Worm (Caenorhabditis elegans) whole organism, late embryonic: ENCODE data around the gene T19D12.2.

Source experiments
- F13H6.1 ChIP-seq: sonication (generic microtip); optimal IDR thresholded peaks from 2 replicates; lab custom pipeline; 2016; ENCODE audit warnings: missing genetic modification characterization, missing compliant biosample characterization
- K02D7.2 ChIP-seq: sonication (generic microtip); optimal IDR thresholded peaks from 2 replicates; lab custom pipeline; 2017; ENCODE audit warnings: mild to moderate bottlenecking, missing genetic modification characterization, missing compliant biosample characterization
- T23F11.4 ChIP-seq: fragments of 200-800 bp; sonication (Bioruptor generic); optimal IDR thresholded peaks from 2 replicates; lab custom pipeline; 2018; ENCODE audit warnings: mild to moderate bottlenecking, missing genetic modification characterization, missing compliant biosample characterization
- Y22D7AL.16 ChIP-seq: sonication (generic microtip); optimal IDR thresholded peaks from 2 replicates; lab custom pipeline; 2016; ENCODE audit warnings: missing genetic modification characterization, missing compliant biosample characterization
- ama-1 ChIP-seq: fragments of 150-350 bp; optimal IDR thresholded peaks from 2 replicates; lab custom pipeline; 2014
- ceh-14 ChIP-seq: sonication (generic microtip); optimal IDR thresholded peaks from 2 replicates; lab custom pipeline; 2016; ENCODE audit warnings: missing genotype, missing genetic modification characterization, missing compliant biosample characterization
- ceh-2 ChIP-seq: sonication (generic microtip); optimal IDR thresholded peaks from 2 replicates; lab custom pipeline; 2016; ENCODE audit warnings: missing genotype, missing genetic modification characterization, missing compliant biosample characterization
- ceh-22 ChIP-seq: sonication (generic microtip); optimal IDR thresholded peaks from 2 replicates; lab custom pipeline; 2017; ENCODE audit warnings: missing biosample characterization, missing genetic modification characterization
- ceh-24 ChIP-seq: sonication (generic microtip); optimal IDR thresholded peaks from 2 replicates; lab custom pipeline; 2016; ENCODE audit warnings: mild to moderate bottlenecking, missing genetic modification characterization, missing compliant biosample characterization
- ceh-31 ChIP-seq: sonication (generic microtip); optimal IDR thresholded peaks from 2 replicates; lab custom pipeline; 2016; ENCODE audit warnings: missing genetic modification characterization, missing compliant biosample characterization
- ceh-48 ChIP-seq: sonication (generic microtip); optimal IDR thresholded peaks from 2 replicates; lab custom pipeline; 2016; ENCODE audit warnings: missing genetic modification characterization, inconsistent platforms, missing compliant biosample characterization
- ceh-6 ChIP-seq: fragments of 200-800 bp; sonication (Bioruptor generic); optimal IDR thresholded peaks from 2 replicates; lab custom pipeline; 2018; ENCODE audit warnings: mild to moderate bottlenecking, missing genetic modification characterization, missing compliant biosample characterization
- ceh-9 ChIP-seq: sonication (generic microtip); optimal IDR thresholded peaks from 2 replicates; lab custom pipeline; 2016; ENCODE audit warnings: mild to moderate bottlenecking, missing genetic modification characterization, inconsistent platforms, missing compliant biosample characterization
- che-1 ChIP-seq: sonication (generic microtip); optimal IDR thresholded peaks from 2 replicates; lab custom pipeline; 2016; ENCODE audit warnings: mild to moderate bottlenecking, missing genetic modification characterization, missing compliant biosample characterization
- elt-4 ChIP-seq: sonication (generic microtip); optimal IDR thresholded peaks from 2 replicates; lab custom pipeline; 2016; ENCODE audit warnings: missing genetic modification characterization, missing compliant biosample characterization
- eyg-1 ChIP-seq: sonication (generic microtip); optimal IDR thresholded peaks from 2 replicates; lab custom pipeline; 2016; ENCODE audit warnings: missing genotype, missing genetic modification characterization, missing compliant biosample characterization
- fkh-10 ChIP-seq: fragments of 150-350 bp; optimal IDR thresholded peaks from 2 replicates; lab custom pipeline; 2014; ENCODE audit warnings: missing biosample characterization, missing genetic modification reagents, missing genetic modification characterization
- fkh-6 ChIP-seq: sonication (generic microtip); optimal IDR thresholded peaks from 2 replicates; lab custom pipeline; 2016; ENCODE audit warnings: missing genetic modification characterization, missing compliant biosample characterization
- gmeb-2 ChIP-seq: sonication (generic microtip); optimal IDR thresholded peaks from 2 replicates; lab custom pipeline; 2016; ENCODE audit warnings: missing genetic modification characterization, inconsistent platforms, missing compliant biosample characterization
- hlh-15 ChIP-seq: sonication (generic microtip); optimal IDR thresholded peaks from 2 replicates; lab custom pipeline; 2016; ENCODE audit warnings: missing genetic modification characterization, missing compliant biosample characterization
- hlh-30 ChIP-seq: sonication (generic microtip); optimal IDR thresholded peaks from 2 replicates; lab custom pipeline; 2017; ENCODE audit warnings: antibody characterized with exemption, missing genetic modification characterization, missing compliant biosample characterization; ENCODE audit not compliant: insufficient read depth
- lin-11 ChIP-seq: fragments of 200-800 bp; sonication (Bioruptor generic); optimal IDR thresholded peaks from 2 replicates; lab custom pipeline; 2018; ENCODE audit warnings: mild to moderate bottlenecking, missing genetic modification characterization, missing compliant biosample characterization
- madf-2 ChIP-seq: sonication (generic microtip); optimal IDR thresholded peaks from 2 replicates; lab custom pipeline; 2017; ENCODE audit warnings: missing genetic modification characterization, missing compliant biosample characterization
- pag-3 ChIP-seq: sonication (generic microtip); optimal IDR thresholded peaks from 2 replicates; lab custom pipeline; 2016; ENCODE audit warnings: missing compliant biosample characterization, missing genetic modification characterization, borderline replicate concordance
- pat-9 ChIP-seq: fragments of 200-800 bp; sonication (Bioruptor generic); optimal IDR thresholded peaks from 2 replicates; lab custom pipeline; 2018; ENCODE audit warnings: mild to moderate bottlenecking, missing genetic modification characterization, moderate library complexity, missing compliant biosample characterization
- pax-1 ChIP-seq: fragments of 150-350 bp; optimal IDR thresholded peaks from 2 replicates; lab custom pipeline; 2014; ENCODE audit warnings: missing biosample characterization, missing genetic modification characterization
- pha-2 ChIP-seq: sonication (generic microtip); optimal IDR thresholded peaks from 2 replicates; lab custom pipeline; 2017; ENCODE audit warnings: mild to moderate bottlenecking, missing genetic modification characterization, missing compliant biosample characterization
- sdc-2 ChIP-seq: sonication (generic microtip); optimal IDR thresholded peaks from 2 replicates; lab custom pipeline; 2016; ENCODE audit warnings: missing genotype, missing genetic modification characterization, missing compliant biosample characterization
- sox-2 ChIP-seq: fragments of 200-800 bp; sonication (Bioruptor generic); IDR thresholded peaks from 2 replicates; pipeline ENCODE4 v1.3.6; 2022; ENCODE audit warnings: missing genetic modification reagents, missing genetic modification characterization, missing compliant biosample characterization
- syd-9 ChIP-seq: sonication (generic microtip); optimal IDR thresholded peaks from 2 replicates; lab custom pipeline; 2016; ENCODE audit warnings: mild to moderate bottlenecking, missing genetic modification characterization, moderate library complexity, missing compliant biosample characterization
- ttx-3 ChIP-seq: sonication (generic microtip); optimal IDR thresholded peaks from 2 replicates; lab custom pipeline; 2016; ENCODE audit warnings: missing genetic modification reagents, missing genetic modification characterization, missing compliant biosample characterization
- unc-3 ChIP-seq, 2 experiments: fragments of 200-800 bp in 1 of 2; sonication (Bioruptor generic) in 1 of 2; sonication (generic microtip) in 1 of 2; conservative IDR thresholded peaks in 1 of 2; optimal IDR thresholded peaks in 1 of 2; 2 replicates each; pipeline versions ENCODE4 v1.3.6 to Lab custom; 2016 to 2022; ENCODE audit warnings: missing compliant biosample characterization in 2 of 2, missing genetic modification characterization in 2 of 2, missing genetic modification reagents in 1 of 2
- unc-86 ChIP-seq: sonication (generic microtip); optimal IDR thresholded peaks from 2 replicates; lab custom pipeline; 2016; ENCODE audit warnings: missing genetic modification characterization, missing compliant biosample characterization

The T19D12.2 gene

ce11 chrII:6665908-6666307 lies 4.8 kb downstream of the T19D12.2 start (continued):
- TF ChIP-seq unc-3 (GFP tag; conservative IDR thresholded peaks at IDR 0.05; lab: Robert Waterston, UW) (no peak), unc-3 (tag; optimal IDR thresholded peaks at IDR 0.05; lab: Kevin White, UChicago) (no peak), K02D7.2 (tag; lab: Kevin White, UChicago) (no peak)

- no peak for TF ChIP-seq gmeb-2 (tag; lab: Kevin White, UChicago)
These were observed 5.5 kb downstream of the T19D12.2 start, which contains the start of gene T19D12.1 for ce11 chrII:6666598-6666997. Gene T19D12.1 (plus strand): TSS chrII:6666898.

ce11 chrII:6667534-6667933 lies 6.4 kb downstream of the T19D12.2 start:
- TF ChIP-seq che-1 (no peak), ttx-3 (tag; lab: Kevin White, UChicago) (no peak), ceh-9 (tag; lab: Kevin White, UChicago) (no peak), F13H6.1 (tag; lab: Kevin White, UChicago) (no peak), elt-4 (tag; lab: Kevin White, UChicago) (no peak), fkh-10 (GFP tag; lab: Kevin White, UChicago) (no peak), syd-9 (tag; lab: Kevin White, UChicago) (no peak)

ce11 chrII:6668496-6668895 lies 7.4 kb downstream of the T19D12.2 start:
- TF ChIP-seq hlh-30, result no peak
- TF ChIP-seq elt-4 (tag; lab: Kevin White, UChicago), result no peak
- no peak for TF ChIP-seq hlh-15 (tag; lab: Kevin White, UChicago)
- no peak for TF ChIP-seq ceh-48 (tag; lab: Kevin White, UChicago)
- no peak for TF ChIP-seq K02D7.2 (tag; lab: Kevin White, UChicago)
- TF ChIP-seq pat-9 (tag; lab: Kevin White, UChicago), result no peak
- no peak for TF ChIP-seq Y22D7AL.16 (tag; lab: Kevin White, UChicago)
- TF ChIP-seq unc-86 (tag; lab: Kevin White, UChicago), result no peak
- no peak for TF ChIP-seq ceh-14 (tag; lab: Kevin White, UChicago)
- TF ChIP-seq lin-11 (tag; lab: Kevin White, UChicago), result no peak
- no peak for TF ChIP-seq ceh-31 (tag; lab: Kevin White, UChicago)
- TF ChIP-seq T23F11.4 (GFP tag; lab: Kevin White, UChicago), result no peak
- no peak for TF ChIP-seq pag-3 (tag; lab: Kevin White, UChicago)
- TF ChIP-seq ceh-24, result no peak
- TF ChIP-seq eyg-1 (tag; lab: Kevin White, UChicago), result no peak
- no peak for TF ChIP-seq pax-1 (tag; lab: Kevin White, UChicago)

- TF ChIP-seq fkh-6 (no peak), ceh-6 (GFP tag; lab: Kevin White, UChicago) (no peak), che-1 (no peak), eyg-1 (tag; lab: Kevin White, UChicago) (no peak), ceh-9 (tag; lab: Kevin White, UChicago) (no peak), sdc-2 (tag; lab: Kevin White, UChicago) (no peak), pha-2 (tag; lab: Kevin White, UChicago) (no peak), ceh-2 (tag; lab: Kevin White, UChicago) (no peak), madf-2 (tag; lab: Kevin White, UChicago) (no peak), lin-11 (tag; lab: Kevin White, UChicago) (no peak), ama-1 (lab: Kevin White, UChicago) (no peak), ttx-3 (tag; lab: Kevin White, UChicago) (no peak), gmeb-2 (tag; lab: Kevin White, UChicago) (no peak), sox-2 (GFP tag; lab: Robert Waterston, UW) (no peak), ceh-22 (tag; lab: Kevin White, UChicago) (no peak)
These were observed 12.8 kb downstream of the T19D12.2 start, which contains the start of gene H43E16.1 for ce11 chrII:6673894-6674293. Gene H43E16.1 (plus strand): TSS chrII:6674268.
